Fruit fly (Drosophila melanogaster) whole organism, pupa: ENCODE measurements around the gene CG43254.

Experiments used
- CG17806 ChIP-seq: fragments of 200-800 bp; sonication (Bioruptor generic); optimal IDR thresholded peaks from 2 replicates; lab custom pipeline; 2018; ENCODE audit warnings: missing biosample characterization, mild to moderate bottlenecking, missing genetic modification characterization, moderate library complexity
- CG32121 ChIP-seq: fragments of 200-800 bp; sonication (Bioruptor generic); IDR thresholded peaks from 2 replicates; pipeline ENCODE4 v1.3.6; 2022; ENCODE audit warnings: missing biosample characterization, missing genetic modification characterization
- CG34367 ChIP-seq: fragments of 200-800 bp; sonication (Bioruptor generic); optimal IDR thresholded peaks from 2 replicates; lab custom pipeline; 2018; ENCODE audit warnings: missing biosample characterization, mild to moderate bottlenecking, missing genetic modification characterization
- CG4496 ChIP-seq: fragments of 200-800 bp; sonication (Bioruptor generic); IDR thresholded peaks from 3 replicates; pipeline ENCODE4 v1.3.6; 2022; ENCODE audit warnings: missing biosample characterization, missing genetic modification characterization
- EcR ChIP-seq: fragments of 200-800 bp; sonication (Bioruptor generic); optimal IDR thresholded peaks from 3 replicates; lab custom pipeline; 2019; ENCODE audit warnings: missing biosample characterization, missing genetic modification characterization, mild to moderate bottlenecking, moderate library complexity, missing genetic modification reagents
- Pif1B ChIP-seq: fragments of 200-800 bp; sonication (Bioruptor generic); optimal IDR thresholded peaks from 3 replicates; lab custom pipeline; 2016; ENCODE audit warnings: missing biosample characterization, missing genetic modification characterization
- fd96Ca ChIP-seq: fragments of 200-800 bp; sonication (Bioruptor generic); IDR thresholded peaks from 3 replicates; pipeline ENCODE4 v1.3.6; 2022; ENCODE audit warnings: missing biosample characterization, missing genetic modification characterization
- gl ChIP-seq: fragments of 200-800 bp; sonication (Bioruptor generic); optimal IDR thresholded peaks from 2 replicates; lab custom pipeline; 2018; ENCODE audit warnings: missing biosample characterization, mild to moderate bottlenecking, missing genetic modification characterization
- rn ChIP-seq: fragments of 200-800 bp; sonication (Bioruptor generic); IDR thresholded peaks from 2 replicates; pipeline ENCODE4 v1.3.6; 2022; ENCODE audit warnings: missing biosample characterization, missing genetic modification characterization

dm6 chr3R:7719990-7720389, 19.4 kb downstream of the CG43254 start:
- TF ChIP-seq rn (GFP tag; lab: Robert Waterston, UW) (no peak), CG17806 (tag; lab: Kevin White, UChicago) (no peak), Pif1B (GFP tag; lab: Kevin White, UChicago) (no peak), EcR (GFP tag; lab: Kevin White, UChicago) (no peak), CG34367 (tag; lab: Kevin White, UChicago) (no peak), CG32121 (GFP tag; lab: Robert Waterston, UW) (no peak), fd96Ca (no peak), gl (tag; lab: Kevin White, UChicago) (no peak), CG4496 (no peak)
